Worm (Caenorhabditis elegans): ENCODE measurements around the gene ubh-4.

ce11 chrII:8001428-8001827, 38.0 kb downstream of the ubh-4 start:
- no peak for TF ChIP-seq ztf-18 (tag; optimal IDR thresholded peaks at IDR 0.05)
- no peak for TF ChIP-seq pha-4 (tag; optimal IDR thresholded peaks at IDR 0.05)
- TF ChIP-seq lag-1 (GFP tag; IDR thresholded peaks at IDR 0.05) = no peak
- no peak for TF ChIP-seq lir-1 (GFP tag; conservative IDR thresholded peaks at IDR 0.05)
- no peak for TF ChIP-seq Y95B8A.8 (GFP tag; IDR thresholded peaks at IDR 0.05)
- no peak for TF ChIP-seq ZK185.1 (tag; optimal IDR thresholded peaks at IDR 0.05; ENCODE audit: poor library complexity, severe bottlenecking)
- TF ChIP-seq lsl-1 (GFP tag; optimal IDR thresholded peaks at IDR 0.05) = no peak
- no peak for TF ChIP-seq ceh-91 (GFP tag; IDR thresholded peaks at IDR 0.05)
- no peak for TF ChIP-seq hlh-12 (tag; optimal IDR thresholded peaks at IDR 0.05)
- no peak for TF ChIP-seq pbrm-1 (GFP tag; IDR thresholded peaks at IDR 0.05)
- no peak for TF ChIP-seq ama-1 (optimal IDR thresholded peaks at IDR 0.05)
- no peak for TF ChIP-seq ama-1 (GFP tag; optimal IDR thresholded peaks at IDR 0.05)
- TF ChIP-seq unc-130 (GFP tag; optimal IDR thresholded peaks at IDR 0.05) = no peak
- TF ChIP-seq dpl-1 (GFP tag; optimal IDR thresholded peaks at IDR 0.05) = no peak
